Worm (Caenorhabditis elegans) whole organism, L2 larva: ENCODE measurements around the gene T04F3.3.

Experiments used
- ZK546.5 ChIP-seq: sonication (generic microtip); optimal IDR thresholded peaks from 2 replicates; lab custom pipeline; 2017; ENCODE audit warnings: missing biosample characterization, missing genetic modification characterization
- ceh-82 ChIP-seq: fragments of 150-350 bp; optimal IDR thresholded peaks from 2 replicates; lab custom pipeline; 2014; ENCODE audit warnings: missing biosample characterization, missing genetic modification characterization
- elt-1 ChIP-seq: fragments of 150-350 bp; optimal IDR thresholded peaks from 2 replicates; lab custom pipeline; 2014; ENCODE audit warnings: missing biosample characterization, missing genetic modification characterization
- lsy-2 ChIP-seq, 2 experiments: fragments of 150-350 bp in 1 of 2; sonication (generic microtip) in 1 of 2; optimal IDR thresholded peaks; 2 replicates each; lab custom pipeline; 2014 to 2017; ENCODE audit warnings: missing biosample characterization in 2 of 2, missing genetic modification characterization in 2 of 2
- nhr-11 ChIP-seq: fragments of 150-350 bp; optimal IDR thresholded peaks from 2 replicates; lab custom pipeline; 2014; ENCODE audit warnings: missing biosample characterization, missing genetic modification characterization
- unc-39 ChIP-seq: fragments of 150-350 bp; optimal IDR thresholded peaks from 2 replicates; lab custom pipeline; 2014; ENCODE audit warnings: missing biosample characterization, missing genetic modification characterization
- unc-62 ChIP-seq: fragments of 150-350 bp; optimal IDR thresholded peaks from 2 replicates; lab custom pipeline; 2014; ENCODE audit warnings: missing biosample characterization, missing genetic modification reagents, missing genetic modification characterization

DNA sequence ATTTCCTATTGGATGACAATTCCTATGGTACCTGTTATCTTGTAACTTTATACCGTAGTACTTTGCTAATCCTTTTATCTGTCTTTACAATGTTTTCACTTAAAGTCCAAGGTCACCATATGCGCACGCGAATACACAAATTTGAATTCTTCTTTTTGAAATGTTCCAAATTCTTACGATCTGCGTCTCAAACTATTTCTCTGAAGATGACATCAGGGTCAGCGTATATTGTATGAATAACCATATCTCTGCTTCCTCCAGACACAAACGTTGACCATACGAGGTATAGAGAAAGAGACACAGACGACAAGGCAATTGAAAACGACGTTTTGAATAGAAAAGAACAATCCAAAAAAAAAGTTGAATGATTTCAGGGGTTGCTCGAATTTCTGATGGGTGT is 15.2 kb downstream of the T04F3.3 start:
- TF ChIP-seq nhr-11 (tag; lab: Kevin White, UChicago) (no peak), ZK546.5 (tag; lab: Kevin White, UChicago) (no peak), unc-62 (no peak), elt-1 (tag; lab: Kevin White, UChicago) (no peak), unc-39 (tag; lab: Kevin White, UChicago) (no peak), ceh-82 (tag; lab: Kevin White, UChicago) (no peak), lsy-2 (tag; optimal IDR thresholded peaks at IDR 0.05; lab: Kevin White, UChicago) (no peak)
